Worm (Caenorhabditis elegans) whole organism, late embryonic: ENCODE data around the gene Y37D8A.8.
A peak's percentile ranks its signal among the peaks of the same experiment; 100 is the strongest.

Experiments
- C08G9.2 ChIP-seq: sonication (generic microtip); optimal IDR thresholded peaks from 2 replicates; lab custom pipeline; 2016; ENCODE audit warnings: mild to moderate bottlenecking, missing genetic modification characterization, moderate library complexity, missing compliant biosample characterization
- C38D4.7 ChIP-seq: fragments of 200-800 bp; sonication (Bioruptor generic); optimal IDR thresholded peaks from 2 replicates; lab custom pipeline; 2018; ENCODE audit warnings: mild to moderate bottlenecking, missing genetic modification characterization, moderate library complexity, missing compliant biosample characterization
- F13H6.1 ChIP-seq: sonication (generic microtip); optimal IDR thresholded peaks from 2 replicates; lab custom pipeline; 2016; ENCODE audit warnings: missing genetic modification characterization, missing compliant biosample characterization
- K02D7.2 ChIP-seq: sonication (generic microtip); optimal IDR thresholded peaks from 2 replicates; lab custom pipeline; 2017; ENCODE audit warnings: mild to moderate bottlenecking, missing genetic modification characterization, missing compliant biosample characterization
- K09A11.1 ChIP-seq: sonication (generic microtip); optimal IDR thresholded peaks from 2 replicates; lab custom pipeline; 2017; ENCODE audit warnings: antibody characterized with exemption, mild to moderate bottlenecking, missing genetic modification characterization, missing compliant biosample characterization; ENCODE audit not compliant: insufficient read depth
- Y22D7AL.16 ChIP-seq: sonication (generic microtip); optimal IDR thresholded peaks from 2 replicates; lab custom pipeline; 2016; ENCODE audit warnings: missing genetic modification characterization, missing compliant biosample characterization
- ama-1 ChIP-seq: fragments of 150-350 bp; optimal IDR thresholded peaks from 2 replicates; lab custom pipeline; 2014
- ceh-18 ChIP-seq: sonication (generic microtip); optimal IDR thresholded peaks from 2 replicates; lab custom pipeline; 2016; ENCODE audit warnings: missing genetic modification characterization, missing compliant biosample characterization
- ceh-19 ChIP-seq: fragments of 200-800 bp; sonication (Bioruptor generic); optimal IDR thresholded peaks from 2 replicates; lab custom pipeline; 2018; ENCODE audit warnings: mild to moderate bottlenecking, missing genetic modification characterization, missing compliant biosample characterization
- ceh-2 ChIP-seq: sonication (generic microtip); optimal IDR thresholded peaks from 2 replicates; lab custom pipeline; 2016; ENCODE audit warnings: missing genotype, missing genetic modification characterization, missing compliant biosample characterization
- ceh-24 ChIP-seq: sonication (generic microtip); optimal IDR thresholded peaks from 2 replicates; lab custom pipeline; 2016; ENCODE audit warnings: mild to moderate bottlenecking, missing genetic modification characterization, missing compliant biosample characterization
- ceh-30 ChIP-seq: fragments of 150-350 bp; optimal IDR thresholded peaks from 2 replicates; lab custom pipeline; 2014; ENCODE audit warnings: missing biosample characterization, missing genetic modification characterization
- ceh-31 ChIP-seq: sonication (generic microtip); optimal IDR thresholded peaks from 2 replicates; lab custom pipeline; 2016; ENCODE audit warnings: missing genetic modification characterization, missing compliant biosample characterization
- ceh-34 ChIP-seq: sonication (generic microtip); optimal IDR thresholded peaks from 2 replicates; lab custom pipeline; 2016; ENCODE audit warnings: mild to moderate bottlenecking, missing genetic modification characterization, missing compliant biosample characterization
- ceh-9 ChIP-seq: sonication (generic microtip); optimal IDR thresholded peaks from 2 replicates; lab custom pipeline; 2016; ENCODE audit warnings: mild to moderate bottlenecking, missing genetic modification characterization, inconsistent platforms, missing compliant biosample characterization
- elt-2 ChIP-seq: sonication (generic microtip); optimal IDR thresholded peaks from 2 replicates; lab custom pipeline; 2016; ENCODE audit warnings: missing genetic modification reagents, missing genetic modification characterization, missing compliant biosample characterization
- ets-4 ChIP-seq: sonication (generic microtip); optimal IDR thresholded peaks from 2 replicates; lab custom pipeline; 2016; ENCODE audit warnings: missing genetic modification characterization, missing compliant biosample characterization
- eyg-1 ChIP-seq: sonication (generic microtip); optimal IDR thresholded peaks from 2 replicates; lab custom pipeline; 2016; ENCODE audit warnings: missing genotype, missing genetic modification characterization, missing compliant biosample characterization
- fax-1 ChIP-seq: sonication (generic microtip); optimal IDR thresholded peaks from 2 replicates; lab custom pipeline; 2016; ENCODE audit warnings: missing genotype, missing genetic modification characterization, missing compliant biosample characterization
- fkh-6 ChIP-seq: sonication (generic microtip); optimal IDR thresholded peaks from 2 replicates; lab custom pipeline; 2016; ENCODE audit warnings: missing genetic modification characterization, missing compliant biosample characterization
- gmeb-2 ChIP-seq: sonication (generic microtip); optimal IDR thresholded peaks from 2 replicates; lab custom pipeline; 2016; ENCODE audit warnings: missing genetic modification characterization, inconsistent platforms, missing compliant biosample characterization
- hlh-15 ChIP-seq: sonication (generic microtip); optimal IDR thresholded peaks from 2 replicates; lab custom pipeline; 2016; ENCODE audit warnings: missing genetic modification characterization, missing compliant biosample characterization
- hlh-8 ChIP-seq: sonication (generic microtip); optimal IDR thresholded peaks from 2 replicates; lab custom pipeline; 2016; ENCODE audit warnings: missing genotype, missing genetic modification characterization, missing compliant biosample characterization
- npax-4 ChIP-seq: sonication (generic microtip); optimal IDR thresholded peaks from 2 replicates; lab custom pipeline; 2016; ENCODE audit warnings: missing genetic modification characterization, missing compliant biosample characterization
- odd-2 ChIP-seq: sonication (generic microtip); optimal IDR thresholded peaks from 2 replicates; lab custom pipeline; 2017; ENCODE audit warnings: antibody characterized with exemption, mild to moderate bottlenecking, missing genetic modification characterization, missing compliant biosample characterization
- pag-3 ChIP-seq: sonication (generic microtip); optimal IDR thresholded peaks from 2 replicates; lab custom pipeline; 2016; ENCODE audit warnings: missing compliant biosample characterization, missing genetic modification characterization, borderline replicate concordance
- pat-9 ChIP-seq: fragments of 200-800 bp; sonication (Bioruptor generic); optimal IDR thresholded peaks from 2 replicates; lab custom pipeline; 2018; ENCODE audit warnings: mild to moderate bottlenecking, missing genetic modification characterization, moderate library complexity, missing compliant biosample characterization
- ref-2 ChIP-seq: sonication (generic microtip); optimal IDR thresholded peaks from 2 replicates; lab custom pipeline; 2016; ENCODE audit warnings: missing genetic modification characterization, missing compliant biosample characterization
- rnt-1 ChIP-seq: sonication (generic microtip); optimal IDR thresholded peaks from 2 replicates; lab custom pipeline; 2016; ENCODE audit warnings: missing genetic modification characterization, missing compliant biosample characterization
- sdc-2 ChIP-seq: sonication (generic microtip); optimal IDR thresholded peaks from 2 replicates; lab custom pipeline; 2016; ENCODE audit warnings: missing genotype, missing genetic modification characterization, missing compliant biosample characterization
- sox-2 ChIP-seq: fragments of 200-800 bp; sonication (Bioruptor generic); IDR thresholded peaks from 2 replicates; pipeline ENCODE4 v1.3.6; 2022; ENCODE audit warnings: missing genetic modification reagents, missing genetic modification characterization, missing compliant biosample characterization
- sox-4 ChIP-seq: sonication (generic microtip); optimal IDR thresholded peaks from 2 replicates; lab custom pipeline; 2017; ENCODE audit warnings: mild to moderate bottlenecking, missing genetic modification characterization, inconsistent platforms, missing compliant biosample characterization
- tbx-2 ChIP-seq: sonication (generic microtip); optimal IDR thresholded peaks from 2 replicates; lab custom pipeline; 2016; ENCODE audit warnings: missing genetic modification characterization, missing compliant biosample characterization
- tbx-7 ChIP-seq: sonication (generic microtip); optimal IDR thresholded peaks from 2 replicates; lab custom pipeline; 2016; ENCODE audit warnings: missing genotype, missing genetic modification characterization, missing compliant biosample characterization
- ttx-3 ChIP-seq: sonication (generic microtip); optimal IDR thresholded peaks from 2 replicates; lab custom pipeline; 2016; ENCODE audit warnings: missing genetic modification reagents, missing genetic modification characterization, missing compliant biosample characterization
- unc-55 ChIP-seq: sonication (generic microtip); optimal IDR thresholded peaks from 2 replicates; lab custom pipeline; 2017; ENCODE audit warnings: missing biosample characterization, missing genetic modification reagents, missing genetic modification characterization
- zip-5 ChIP-seq: sonication (generic microtip); optimal IDR thresholded peaks from 2 replicates; lab custom pipeline; 2016; ENCODE audit warnings: missing genetic modification characterization, missing compliant biosample characterization

Y37D8A.8 gene

ce11 chrIII:12874606-12875066 lies 9.9 kb downstream of the Y37D8A.8 start, which contains the start of the genes mrg-1 and spcs-2 (continued):
- TF ChIP-seq gmeb-2 (tag; lab: Kevin White, UChicago) (peak; percentile 62), zip-5 (peak; percentile 60), C38D4.7 (GFP tag; lab: Kevin White, UChicago) (peak; percentile 48), npax-4 (tag; lab: Kevin White, UChicago) (peak; percentile 39), ceh-30 (tag; lab: Kevin White, UChicago) (peak; percentile 50), pag-3 (tag; lab: Kevin White, UChicago) (no peak), F13H6.1 (tag; lab: Kevin White, UChicago) (peak; percentile 81), odd-2 (tag; lab: Kevin White, UChicago) (peak; percentile 48), ttx-3 (tag; lab: Kevin White, UChicago) (peak; percentile 66), K09A11.1 (tag; lab: Kevin White, UChicago) (peak; percentile 91), Y22D7AL.16 (tag; lab: Kevin White, UChicago) (peak; percentile 25), hlh-15 (tag; lab: Kevin White, UChicago) (no peak), ceh-9 (tag; lab: Kevin White, UChicago) (no peak), ceh-18 (tag; lab: Kevin White, UChicago) (peak; percentile 66), ets-4 (tag; lab: Kevin White, UChicago) (peak; percentile 44), elt-2 (peak; percentile 80), fkh-6 (tag; lab: Kevin White, UChicago) (peak; percentile 47)

ce11 chrIII:12875653-12876052 lies 10.9 kb downstream of the Y37D8A.8 start:
- TF ChIP-seq fkh-6 (tag; lab: Kevin White, UChicago) = no peak
- no peak for TF ChIP-seq ceh-19 (GFP tag; lab: Kevin White, UChicago)
- no peak for TF ChIP-seq tbx-2 (tag; lab: Kevin White, UChicago)
- TF ChIP-seq pat-9 = no peak
- no peak for TF ChIP-seq pag-3 (tag; lab: Kevin White, UChicago)
- TF ChIP-seq sox-2 (GFP tag; lab: Robert Waterston, UW) = no peak
- TF ChIP-seq zip-5 = no peak
- no peak for TF ChIP-seq eyg-1 (tag; lab: Kevin White, UChicago)
- TF ChIP-seq C08G9.2 (tag; lab: Kevin White, UChicago) = no peak
- no peak for TF ChIP-seq unc-55
- TF ChIP-seq sdc-2 (tag; lab: Kevin White, UChicago) = no peak
- no peak for TF ChIP-seq sox-4
- no peak for TF ChIP-seq ceh-34 (tag; lab: Kevin White, UChicago)
- TF ChIP-seq ref-2 = no peak
- TF ChIP-seq K02D7.2 (tag; lab: Kevin White, UChicago) = no peak
- no peak for TF ChIP-seq ceh-30 (tag; lab: Kevin White, UChicago)
- no peak for TF ChIP-seq hlh-15 (tag; lab: Kevin White, UChicago)
- no peak for TF ChIP-seq tbx-7
- no peak for TF ChIP-seq hlh-8 (tag; lab: Kevin White, UChicago)

- TF ChIP-seq ama-1 = no peak
- no peak for TF ChIP-seq F13H6.1 (tag; lab: Kevin White, UChicago)
- no peak for TF ChIP-seq fax-1
- TF ChIP-seq tbx-2 (tag; lab: Kevin White, UChicago) = peak; percentile 43
- TF ChIP-seq ceh-31 = peak; percentile 66
- no peak for TF ChIP-seq ceh-2 (tag; lab: Kevin White, UChicago)
- TF ChIP-seq rnt-1 (tag; lab: Kevin White, UChicago) = no peak
- no peak for TF ChIP-seq ceh-24
- peak; percentile 15 for TF ChIP-seq ref-2
Observed at ce11 chrIII:12877527-12878234, 12.9 kb downstream of the Y37D8A.8 start, which contains the start of the genes cec-7 and enu-3.5. cec-7 (minus strand) TSS chrIII:12877577. enu-3.5 (plus strand) TSS chrIII:12878196.
